Worm (Caenorhabditis elegans) whole organism, young adult: ENCODE measurements around the gene hst-3.2.

Experiments used
- F33H1.4 ChIP-seq: fragments of 200-800 bp; sonication (Bioruptor generic); IDR thresholded peaks from 2 replicates; pipeline ENCODE4 v1.3.6; 2022; ENCODE audit warnings: missing genetic modification reagents, missing genetic modification characterization, missing compliant biosample characterization
- hlh-26 ChIP-seq: fragments of 200-800 bp; sonication (Bioruptor generic); conservative IDR thresholded peaks from 2 replicates; pipeline ENCODE4 v1.3.6; 2022; ENCODE audit warnings: missing genetic modification reagents, missing genetic modification characterization, missing compliant biosample characterization
- let-607 ChIP-seq, 2 experiments: fragments of 200-800 bp in 1 of 2; sonication (Bioruptor generic) in 1 of 2; sonication (generic microtip) in 1 of 2; optimal IDR thresholded peaks; 2 replicates each; lab custom pipeline; 2016 to 2018; ENCODE audit warnings: mild to moderate bottlenecking in 2 of 2, missing compliant biosample characterization in 2 of 2, missing genetic modification characterization in 2 of 2, moderate library complexity in 2 of 2, missing genotype in 1 of 2
- nhr-120 ChIP-seq: fragments of 200-800 bp; sonication (Bioruptor generic); IDR thresholded peaks from 2 replicates; pipeline ENCODE4 v1.3.6; 2022; ENCODE audit warnings: missing genetic modification characterization, missing compliant biosample characterization
- snpc-4 ChIP-seq, 5 experiments: fragments of 150-350 bp in 1 of 5; sonication (generic microtip) in 4 of 5; optimal IDR thresholded peaks; 2 replicates each; lab custom pipeline; 2014 to 2018; ENCODE audit warnings: missing genetic modification characterization in 5 of 5, missing biosample characterization in 3 of 5, antibody characterized with exemption in 2 of 5, mild to moderate bottlenecking in 2 of 5, missing compliant biosample characterization in 2 of 5, missing genotype in 2 of 5, moderate library complexity in 2 of 5, missing genetic modification reagents in 1 of 5
- ztf-3 ChIP-seq: fragments of 200-800 bp; sonication (Bioruptor generic); optimal IDR thresholded peaks from 2 replicates; lab custom pipeline; 2018; ENCODE audit warnings: mild to moderate bottlenecking, missing genetic modification characterization, missing compliant biosample characterization

- TF ChIP-seq nhr-120 (GFP tag; lab: Robert Waterston, UW) (no peak), let-607 (tag; optimal IDR thresholded peaks at IDR 0.05; lab: Kevin White, UChicago) (no peak), snpc-4 (GFP tag; optimal IDR thresholded peaks at IDR 0.05; lab: Kevin White, UChicago) (no peak), snpc-4 (tag; optimal IDR thresholded peaks at IDR 0.05; lab: Kevin White, UChicago) (no peak), ztf-3 (GFP tag; lab: Kevin White, UChicago) (no peak), hlh-26 (GFP tag; lab: Robert Waterston, UW) (no peak), F33H1.4 (GFP tag; lab: Robert Waterston, UW) (no peak)
Measured at ce11 chrX:2955628-2956027, 31.8 kb upstream of the hst-3.2 start.
